Fruit fly (Drosophila melanogaster) whole organism, embryonic: ENCODE results near the gene Cip4.

Source experiments
- Ada2b ChIP-seq: fragments of 200-800 bp; sonication (Bioruptor generic); IDR thresholded peaks from 2 replicates; pipeline ENCODE4 v1.3.6; 2022; ENCODE audit warnings: missing biosample characterization, missing genetic modification characterization
- Blimp-1 ChIP-seq: fragments of 200-800 bp; sonication (Bioruptor generic); optimal IDR thresholded peaks from 3 replicates; lab custom pipeline; 2018; ENCODE audit warnings: missing biosample characterization, missing genetic modification characterization, mild to moderate bottlenecking, moderate library complexity, missing genetic modification reagents
- CG10147 ChIP-seq: fragments of 200-800 bp; sonication (Bioruptor generic); optimal IDR thresholded peaks from 2 replicates; lab custom pipeline; 2019; ENCODE audit warnings: missing biosample characterization, mild to moderate bottlenecking, missing genetic modification characterization, moderate library complexity
- CG10267 ChIP-seq: fragments of 200-800 bp; sonication (Bioruptor generic); optimal IDR thresholded peaks from 2 replicates; lab custom pipeline; 2018; ENCODE audit warnings: missing biosample characterization, mild to moderate bottlenecking, missing genetic modification characterization, moderate library complexity
- CG10979 ChIP-seq: fragments of 200-800 bp; sonication (Bioruptor generic); optimal IDR thresholded peaks from 2 replicates; lab custom pipeline; 2018; ENCODE audit warnings: missing biosample characterization, mild to moderate bottlenecking, missing genetic modification characterization, moderate library complexity
- CG12219 ChIP-seq: fragments of 200-800 bp; sonication (Bioruptor generic); optimal IDR thresholded peaks from 3 replicates; lab custom pipeline; 2018; ENCODE audit warnings: missing biosample characterization, mild to moderate bottlenecking, missing genetic modification characterization
- CG12391 ChIP-seq: fragments of 200-800 bp; sonication (Bioruptor generic); optimal IDR thresholded peaks from 3 replicates; lab custom pipeline; 2018; ENCODE audit warnings: missing biosample characterization, mild to moderate bottlenecking, missing genetic modification characterization, moderate library complexity
- CG12659 ChIP-seq: fragments of 200-800 bp; sonication (Bioruptor generic); optimal IDR thresholded peaks from 3 replicates; lab custom pipeline; 2017; ENCODE audit warnings: mild to moderate bottlenecking, missing biosample characterization, missing genetic modification reagents, missing genetic modification characterization
- CG12769 ChIP-seq: fragments of 200-800 bp; sonication (Bioruptor generic); optimal IDR thresholded peaks from 2 replicates; lab custom pipeline; 2019; ENCODE audit warnings: missing biosample characterization, mild to moderate bottlenecking, missing genetic modification characterization, moderate library complexity
- CG13296 ChIP-seq: fragments of 200-800 bp; sonication (Bioruptor generic); optimal IDR thresholded peaks from 3 replicates; lab custom pipeline; 2018; ENCODE audit warnings: missing biosample characterization, mild to moderate bottlenecking, missing genetic modification characterization
- CG14965 ChIP-seq: fragments of 200-800 bp; sonication (Bioruptor generic); optimal IDR thresholded peaks from 2 replicates; lab custom pipeline; 2016; ENCODE audit warnings: missing biosample characterization, missing genetic modification characterization, borderline replicate concordance
- CG17385 ChIP-seq: fragments of 200-800 bp; sonication (Bioruptor generic); optimal IDR thresholded peaks from 3 replicates; lab custom pipeline; 2018; ENCODE audit warnings: missing biosample characterization, mild to moderate bottlenecking, missing genetic modification characterization
- CG18011 ChIP-seq: fragments of 200-800 bp; sonication (Bioruptor generic); optimal IDR thresholded peaks from 2 replicates; lab custom pipeline; 2017; ENCODE audit warnings: missing biosample characterization, missing genetic modification characterization, mild to moderate bottlenecking, moderate library complexity, missing genotype
- CG1832 ChIP-seq: fragments of 200-800 bp; sonication (Bioruptor generic); optimal IDR thresholded peaks from 2 replicates; lab custom pipeline; 2017; ENCODE audit warnings: missing biosample characterization, mild to moderate bottlenecking, missing genetic modification characterization, inconsistent platforms
- CG2678 ChIP-seq: fragments of 200-800 bp; sonication (Bioruptor generic); optimal IDR thresholded peaks from 3 replicates; lab custom pipeline; 2019; ENCODE audit warnings: missing biosample characterization, mild to moderate bottlenecking, missing genetic modification characterization, moderate library complexity
- CG30403 ChIP-seq: fragments of 200-800 bp; sonication (Bioruptor generic); optimal IDR thresholded peaks from 3 replicates; lab custom pipeline; 2016; ENCODE audit warnings: missing biosample characterization, missing genetic modification characterization
- CG32532 ChIP-seq: fragments of 200-800 bp; sonication (Bioruptor generic); IDR thresholded peaks from 2 replicates; pipeline ENCODE4 v1.3.6; 2022; ENCODE audit warnings: missing biosample characterization, missing genetic modification characterization
- CG3281 ChIP-seq: fragments of 200-800 bp; sonication (Bioruptor generic); optimal IDR thresholded peaks from 3 replicates; lab custom pipeline; 2017; ENCODE audit warnings: missing biosample characterization, mild to moderate bottlenecking, missing genetic modification characterization
- CG4424 ChIP-seq: fragments of 200-800 bp; sonication (Bioruptor generic); optimal IDR thresholded peaks from 3 replicates; lab custom pipeline; 2016; ENCODE audit warnings: missing biosample characterization, missing genetic modification characterization
- D19A ChIP-seq: fragments of 200-800 bp; optimal IDR thresholded peaks from 3 replicates; lab custom pipeline; 2019; ENCODE audit warnings: missing biosample characterization, mild to moderate bottlenecking, missing genetic modification characterization, moderate library complexity
- Drgx ChIP-seq: fragments of 200-800 bp; sonication (Bioruptor generic); IDR thresholded peaks from 2 replicates; pipeline ENCODE4 v1.3.6; 2022; ENCODE audit warnings: missing biosample characterization, missing genetic modification characterization
- E2f2 ChIP-seq: fragments of 200-800 bp; sonication (Bioruptor generic); IDR thresholded peaks from 2 replicates; pipeline ENCODE4 v1.3.6; 2022; ENCODE audit warnings: missing biosample characterization, missing genetic modification characterization
- Ets65A ChIP-seq: fragments of 200-800 bp; sonication (Bioruptor generic); peaks from one replicate; lab custom pipeline; 2016; ENCODE audit warnings: missing biosample characterization, missing genetic modification characterization
- Hr3 ChIP-seq: fragments of 200-800 bp; sonication (Bioruptor generic); optimal IDR thresholded peaks from 3 replicates; lab custom pipeline; 2016; ENCODE audit warnings: missing biosample characterization, missing genetic modification characterization
- Kr ChIP-seq: fragments of 200-800 bp; sonication (Bioruptor generic); optimal IDR thresholded peaks from 2 replicates; lab custom pipeline; 2017; ENCODE audit warnings: missing biosample characterization, mild to moderate bottlenecking, missing genetic modification characterization
- Med ChIP-seq: fragments of 200-800 bp; sonication (Bioruptor generic); peaks from one replicate; lab custom pipeline; 2016; ENCODE audit warnings: missing biosample characterization, missing genetic modification characterization, mild to moderate bottlenecking, inconsistent platforms, moderate library complexity
- Mrtf ChIP-seq: fragments of 200-800 bp; sonication (Bioruptor generic); IDR thresholded peaks from 3 replicates; pipeline ENCODE4 v1.3.6; 2022; ENCODE audit warnings: missing biosample characterization, missing genetic modification characterization
- NfI ChIP-seq: fragments of 200-800 bp; sonication (Bioruptor generic); optimal IDR thresholded peaks from 3 replicates; lab custom pipeline; 2018; ENCODE audit warnings: missing biosample characterization, mild to moderate bottlenecking, missing genetic modification characterization, moderate library complexity
- Oli ChIP-seq: fragments of 200-800 bp; sonication (Bioruptor generic); optimal IDR thresholded peaks from 2 replicates; lab custom pipeline; 2018; ENCODE audit warnings: missing biosample characterization, mild to moderate bottlenecking, missing genetic modification characterization, moderate library complexity
- Pdp1 ChIP-seq, 2 experiments: fragments of 200-800 bp; sonication (Bioruptor generic); optimal IDR thresholded peaks; 3 replicates each; lab custom pipeline; 2016; ENCODE audit warnings: missing biosample characterization in 2 of 2, missing genetic modification characterization in 2 of 2, mild to moderate bottlenecking in 1 of 2, moderate library complexity in 1 of 2
- bcd ChIP-seq: fragments of 200-800 bp; sonication (Bioruptor generic); optimal IDR thresholded peaks from 2 replicates; lab custom pipeline; 2017; ENCODE audit warnings: missing biosample characterization, mild to moderate bottlenecking, missing genetic modification characterization
- bsh ChIP-seq, 2 experiments: fragments of 200-800 bp; sonication (Bioruptor generic); optimal IDR thresholded peaks; 2 replicates each; lab custom pipeline; 2017 to 2018; ENCODE audit warnings: mild to moderate bottlenecking in 2 of 2, missing biosample characterization in 2 of 2, missing genetic modification characterization in 2 of 2, moderate library complexity in 1 of 2
- caup ChIP-seq: fragments of 200-800 bp; sonication (Bioruptor generic); optimal IDR thresholded peaks from 3 replicates; lab custom pipeline; 2017; ENCODE audit warnings: missing biosample characterization, mild to moderate bottlenecking, missing genetic modification characterization, moderate library complexity; ENCODE audit not compliant: severe bottlenecking
- cwo ChIP-seq: fragments of 200-800 bp; sonication (Bioruptor generic); optimal IDR thresholded peaks from 3 replicates; lab custom pipeline; 2017; ENCODE audit warnings: missing biosample characterization, missing genetic modification characterization, mild to moderate bottlenecking, moderate library complexity, missing genetic modification reagents
- dmrt11E ChIP-seq: fragments of 200-800 bp; sonication (Bioruptor generic); optimal IDR thresholded peaks from 3 replicates; lab custom pipeline; 2018; ENCODE audit warnings: missing biosample characterization, mild to moderate bottlenecking, missing genetic modification characterization, moderate library complexity
- dysf ChIP-seq: fragments of 200-800 bp; sonication (Bioruptor generic); IDR thresholded peaks from 3 replicates; pipeline ENCODE4 v1.3.6; 2022; ENCODE audit warnings: missing biosample characterization, missing genetic modification characterization
- ftz-f1 ChIP-seq: fragments of 200-800 bp; sonication (Bioruptor generic); optimal IDR thresholded peaks from 2 replicates; lab custom pipeline; 2016; ENCODE audit warnings: missing biosample characterization, missing genetic modification characterization
- gcm ChIP-seq: fragments of 200-800 bp; sonication (Bioruptor generic); optimal IDR thresholded peaks from 2 replicates; lab custom pipeline; 2019; ENCODE audit warnings: missing biosample characterization, mild to moderate bottlenecking, missing genetic modification characterization, moderate library complexity
- grau ChIP-seq: fragments of 200-800 bp; optimal IDR thresholded peaks from 3 replicates; lab custom pipeline; 2019; ENCODE audit warnings: missing biosample characterization, mild to moderate bottlenecking, missing genetic modification characterization, moderate library complexity
- lbe ChIP-seq: fragments of 200-800 bp; sonication (Bioruptor generic); optimal IDR thresholded peaks from 2 replicates; lab custom pipeline; 2016; ENCODE audit warnings: missing biosample characterization, mild to moderate bottlenecking, missing genetic modification characterization
- lilli ChIP-seq: fragments of 200-800 bp; sonication (Bioruptor generic); optimal IDR thresholded peaks from 3 replicates; lab custom pipeline; 2016; ENCODE audit warnings: missing biosample characterization, missing genetic modification characterization
- mam ChIP-seq: fragments of 200-800 bp; sonication (Bioruptor generic); optimal IDR thresholded peaks from 3 replicates; lab custom pipeline; 2016; ENCODE audit warnings: missing biosample characterization, missing genetic modification characterization
- nmo ChIP-seq: fragments of 200-800 bp; sonication (Bioruptor generic); optimal IDR thresholded peaks from 2 replicates; lab custom pipeline; 2018; ENCODE audit warnings: missing biosample characterization, mild to moderate bottlenecking, missing genetic modification characterization, moderate library complexity
- odd ChIP-seq: fragments of 200-800 bp; sonication (Bioruptor generic); optimal IDR thresholded peaks from 2 replicates; lab custom pipeline; 2017; ENCODE audit warnings: missing biosample characterization, mild to moderate bottlenecking, missing genetic modification characterization
- row ChIP-seq: fragments of 200-800 bp; sonication (Bioruptor generic); IDR thresholded peaks from 3 replicates; pipeline ENCODE4 v1.3.6; 2022; ENCODE audit warnings: missing biosample characterization, missing genetic modification characterization
- sd ChIP-seq: fragments of 200-800 bp; sonication (Bioruptor generic); optimal IDR thresholded peaks from 3 replicates; lab custom pipeline; 2018; ENCODE audit warnings: missing biosample characterization, mild to moderate bottlenecking, missing genetic modification characterization, moderate library complexity
- slp2 ChIP-seq: fragments of 200-800 bp; sonication (Bioruptor generic); optimal IDR thresholded peaks from 2 replicates; lab custom pipeline; 2016; ENCODE audit warnings: missing biosample characterization, missing genetic modification characterization
- sug ChIP-seq: fragments of 200-800 bp; optimal IDR thresholded peaks from 2 replicates; lab custom pipeline; 2019; ENCODE audit warnings: missing biosample characterization, mild to moderate bottlenecking, missing genetic modification characterization, moderate library complexity
- tin ChIP-seq: fragments of 200-800 bp; sonication (Bioruptor generic); optimal IDR thresholded peaks from 3 replicates; lab custom pipeline; 2016; ENCODE audit warnings: missing biosample characterization, missing genetic modification characterization

Gene Cip4

DNA sequence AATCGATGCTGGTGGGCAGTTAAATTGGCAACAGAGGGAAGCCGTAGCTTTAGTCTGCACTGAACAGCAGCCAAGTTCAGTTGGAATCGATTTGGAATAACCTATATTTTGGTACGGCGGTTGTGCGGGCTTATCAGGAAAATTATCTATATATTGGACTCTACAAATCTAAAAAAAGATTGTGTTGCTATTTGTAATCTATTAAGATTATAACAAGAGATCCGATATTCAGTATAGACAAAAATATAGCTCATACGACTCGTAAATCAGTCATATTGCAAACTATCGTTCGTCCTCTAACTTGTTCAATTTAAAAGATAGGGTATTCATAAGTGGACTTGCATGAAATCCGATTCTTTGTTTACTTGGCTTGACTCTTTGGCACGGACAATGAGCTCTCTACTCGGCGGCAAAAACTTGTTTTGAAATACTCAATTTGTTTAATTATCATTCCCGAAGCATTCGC is 75.3 kb downstream of the Cip4 start, which contains the start of gene Hexo1 (continued):
- TF ChIP-seq CG12391 (tag; lab: Kevin White, UChicago) (peak; percentile 27), CG32532 (GFP tag; lab: Robert Waterston, UW) (peak; percentile 51; the same call in 1 of the 2 replicates), ftz-f1 (no peak), Oli (tag; lab: Kevin White, UChicago) (peak; percentile 25), bcd (GFP tag; lab: Kevin White, UChicago) (peak; percentile 10), tin (GFP tag; lab: Kevin White, UChicago) (no peak), CG12769 (tag; lab: Kevin White, UChicago) (peak; percentile 12), Med (peak; percentile 82), caup (peak; percentile 29), CG12659 (GFP tag; lab: Kevin White, UChicago) (peak; percentile 27), lilli (GFP tag; lab: Kevin White, UChicago) (peak; percentile 39), Ets65A (GFP tag; lab: Kevin White, UChicago) (peak; percentile 92), CG30403 (GFP tag; lab: Kevin White, UChicago) (peak; percentile 37), CG4424 (GFP tag; lab: Kevin White, UChicago) (no peak), nmo (peak; percentile 35), Blimp-1 (GFP tag; lab: Kevin White, UChicago) (peak; percentile 11), CG10147 (peak; percentile 3), sug (tag; lab: Kevin White, UChicago) (peak; percentile 80), CG17385 (GFP tag; lab: Kevin White, UChicago) (peak; percentile 36), NfI (GFP tag; lab: Kevin White, UChicago) (peak; percentile 6), CG10267 (tag; lab: Kevin White, UChicago) (peak; percentile 8), slp2 (GFP tag; lab: Kevin White, UChicago) (no peak), CG3281 (GFP tag; lab: Kevin White, UChicago) (peak; percentile 42), dysf (GFP tag; lab: Robert Waterston, UW) (peak; percentile 50; the same call in 2 of the 3 replicates), lbe (GFP tag; lab: Kevin White, UChicago) (no peak), odd (GFP tag; lab: Kevin White, UChicago) (peak; percentile 36), Hr3 (no peak), gcm (GFP tag; lab: Kevin White, UChicago) (no peak), CG10979 (tag; lab: Kevin White, UChicago) (peak; percentile 21), Ada2b (0 out of 2 replicates have a peak, but pooled peaks have one; percentile 17), row (GFP tag; lab: Robert Waterston, UW) (peak; percentile 79), Drgx (0 out of 2 replicates have a peak, but pooled peaks have one; percentile 15), CG12219 (GFP tag; lab: Kevin White, UChicago) (peak; percentile 34), dmrt11E (tag; lab: Kevin White, UChicago) (no peak), D19A (tag; lab: Kevin White, UChicago) (peak; percentile 97), sd (peak; percentile 19), Kr (GFP tag; lab: Kevin White, UChicago) (no peak), E2f2 (GFP tag; lab: Robert Waterston, UW) (no peak), CG2678 (peak; percentile 51), bsh (GFP tag; optimal IDR thresholded peaks at IDR 0.05; lab: Kevin White, UChicago) (peak; percentile 35 to 58), cwo (GFP tag; lab: Kevin White, UChicago) (peak; percentile 17), CG13296 (GFP tag; lab: Kevin White, UChicago) (peak; percentile 54), Mrtf (GFP tag; lab: Robert Waterston, UW) (no peak), Pdp1 (GFP tag; optimal IDR thresholded peaks at IDR 0.05; lab: Kevin White, UChicago) (peak in 1 of 2 experiments; percentile 23), CG1832 (GFP tag; lab: Kevin White, UChicago) (no peak), CG18011 (peak; percentile 23), grau (tag; lab: Kevin White, UChicago) (peak; percentile 39), mam (GFP tag; lab: Kevin White, UChicago) (peak; percentile 15), CG14965 (GFP tag; lab: Kevin White, UChicago) (no peak)
